Worm (Caenorhabditis elegans) whole organism, L1 larva: ENCODE data around the gene W02G9.4.

Experiments used
- C04F5.9 ChIP-seq: sonication (generic microtip); optimal IDR thresholded peaks from 2 replicates; lab custom pipeline; 2016; ENCODE audit warnings: missing genetic modification characterization, missing compliant biosample characterization
- ces-1 ChIP-seq: fragments of 150-350 bp; optimal IDR thresholded peaks from 2 replicates; lab custom pipeline; 2014; ENCODE audit warnings: missing biosample characterization, missing genetic modification reagents, missing genetic modification characterization
- egl-13 ChIP-seq: sonication (generic microtip); optimal IDR thresholded peaks from 2 replicates; lab custom pipeline; 2016; ENCODE audit warnings: missing genotype, missing genetic modification reagents, missing genetic modification characterization, missing compliant biosample characterization
- lin-15B ChIP-seq: fragments of 150-350 bp; sonication (generic microtip); optimal IDR thresholded peaks from 3 replicates; lab custom pipeline; 2014; ENCODE audit warnings: missing biosample characterization, missing genetic modification characterization
- mep-1 ChIP-seq: fragments of 150-350 bp; optimal IDR thresholded peaks from 2 replicates; lab custom pipeline; 2014; ENCODE audit warnings: missing biosample characterization, missing genetic modification characterization
- nhr-237 ChIP-seq: fragments of 150-350 bp; optimal IDR thresholded peaks from 2 replicates; lab custom pipeline; 2014; ENCODE audit warnings: missing biosample characterization, missing genetic modification characterization
- pag-3 ChIP-seq: sonication (generic microtip); optimal IDR thresholded peaks from 2 replicates; lab custom pipeline; 2017; ENCODE audit warnings: missing genetic modification characterization, mild to moderate bottlenecking, missing compliant biosample characterization, antibody characterized with exemption, borderline replicate concordance; ENCODE audit not compliant: insufficient read depth
- ztf-11 ChIP-seq, 2 experiments: sonication (generic microtip); optimal IDR thresholded peaks; 2 replicates each; lab custom pipeline; 2016 to 2017; ENCODE audit warnings: missing genetic modification characterization in 2 of 2, missing biosample characterization in 1 of 2, missing compliant biosample characterization in 1 of 2

DNA sequence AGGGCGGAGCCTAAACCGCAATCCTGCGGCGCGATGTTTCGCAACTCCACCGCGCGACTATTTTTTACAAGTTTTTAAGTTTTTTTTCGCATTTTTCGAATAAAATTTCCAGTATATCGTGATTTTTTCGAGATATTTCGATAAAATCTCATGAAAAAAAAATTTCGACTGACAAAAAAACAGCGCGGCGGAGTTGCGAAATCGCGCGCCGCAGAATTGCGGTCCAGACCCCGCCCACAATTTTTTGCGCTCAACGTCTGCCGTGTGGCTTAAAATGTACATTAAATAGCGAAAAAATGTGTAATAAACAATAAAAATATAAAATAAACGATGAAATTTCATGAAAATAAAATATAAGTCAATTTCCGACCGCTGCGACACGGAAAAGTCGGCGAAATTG, 31.0 kb downstream of the W02G9.4 start:
- no peak for TF ChIP-seq egl-13
- TF ChIP-seq C04F5.9: no peak
- no peak for TF ChIP-seq nhr-237 (tag; lab: Kevin White, UChicago)
- TF ChIP-seq lin-15B (tag; lab: Kevin White, UChicago): no peak
- no peak for TF ChIP-seq ztf-11 (tag; optimal IDR thresholded peaks at IDR 0.05; lab: Kevin White, UChicago)
- TF ChIP-seq pag-3 (tag; lab: Kevin White, UChicago): no peak
- TF ChIP-seq ces-1 (GFP tag; lab: Kevin White, UChicago): no peak
- no peak for TF ChIP-seq mep-1 (tag; lab: Kevin White, UChicago)
